Fruit fly (Drosophila melanogaster): ENCODE data around the gene Glt.

The Glt gene

dm6 chr2L:8715454-8715853 is 43.0 kb downstream of the Glt start:
- no peak for TF ChIP-seq N (GFP tag; optimal IDR thresholded peaks at IDR 0.05)
- TF ChIP-seq woc (GFP tag; optimal IDR thresholded peaks at IDR 0.05) = no peak
- no peak for TF ChIP-seq Mio (GFP tag; optimal IDR thresholded peaks at IDR 0.05)
- no peak for TF ChIP-seq pan (optimal IDR thresholded peaks at IDR 0.05)
- no peak for TF ChIP-seq Myc (optimal IDR thresholded peaks at IDR 0.05)
- no peak for TF ChIP-seq Vsx2 (GFP tag; optimal IDR thresholded peaks at IDR 0.05; ENCODE audit: partially characterized antibody)
- TF ChIP-seq fru (GFP tag; optimal IDR thresholded peaks at IDR 0.05) = no peak
- no peak for TF ChIP-seq GATAd (GFP tag; optimal IDR thresholded peaks at IDR 0.05)
- TF ChIP-seq CG32264 (GFP tag; optimal IDR thresholded peaks at IDR 0.05) = no peak
- no peak for TF ChIP-seq jim (GFP tag; optimal IDR thresholded peaks at IDR 0.05)
- TF ChIP-seq CrebA (GFP tag; optimal IDR thresholded peaks at IDR 0.05; ENCODE audit: borderline replicate concordance) = no peak
- TF ChIP-seq Rel (GFP tag; optimal IDR thresholded peaks at IDR 0.05) = no peak
- TF ChIP-seq Rel (tag; optimal IDR thresholded peaks at IDR 0.05) = no peak
- no peak for TF ChIP-seq br (GFP tag; optimal IDR thresholded peaks at IDR 0.05)
- TF ChIP-seq dsf (GFP tag; optimal IDR thresholded peaks at IDR 0.05; ENCODE audit: borderline replicate concordance) = no peak
- TF ChIP-seq sv (GFP tag; optimal IDR thresholded peaks at IDR 0.05) = no peak
- TF ChIP-seq OdsH (GFP tag; optimal IDR thresholded peaks at IDR 0.05) = no peak

DNA sequence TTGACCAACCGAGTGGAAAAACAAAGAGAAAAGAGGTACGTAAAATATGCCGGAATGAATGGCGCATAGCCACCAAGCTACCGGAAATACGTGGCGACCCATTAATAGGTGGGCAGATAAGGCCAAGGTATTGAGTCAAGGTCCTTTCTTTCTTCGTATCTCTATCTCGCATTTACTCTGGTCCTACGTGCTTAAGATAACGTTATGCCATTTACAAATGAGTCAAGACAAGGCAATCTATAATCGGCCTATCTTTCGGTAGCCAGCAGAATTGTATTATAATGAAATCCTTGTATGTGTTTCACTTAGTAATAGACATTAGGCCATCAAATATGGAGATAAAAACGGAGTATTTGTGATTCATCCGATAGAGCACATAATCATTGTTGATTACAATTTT is 43.9 kb downstream of the Glt start:
- no peak for TF ChIP-seq ey (GFP tag; optimal IDR thresholded peaks at IDR 0.05)
- TF ChIP-seq sv (GFP tag; optimal IDR thresholded peaks at IDR 0.05) = no peak
- TF ChIP-seq Jra (GFP tag; optimal IDR thresholded peaks at IDR 0.05) = no peak
- no peak for TF ChIP-seq sage (GFP tag; optimal IDR thresholded peaks at IDR 0.05)
- TF ChIP-seq h (GFP tag; optimal IDR thresholded peaks at IDR 0.05) = no peak
- TF ChIP-seq CrebA (GFP tag; optimal IDR thresholded peaks at IDR 0.05; ENCODE audit: borderline replicate concordance) = no peak
- no peak for TF ChIP-seq tai (GFP tag; optimal IDR thresholded peaks at IDR 0.05)
- no peak for TF ChIP-seq psq (GFP tag; optimal IDR thresholded peaks at IDR 0.05)
- no peak for TF ChIP-seq Hnf4 (GFP tag; optimal IDR thresholded peaks at IDR 0.05)
- TF ChIP-seq Dfd (GFP tag; optimal IDR thresholded peaks at IDR 0.05) = no peak
- TF ChIP-seq foxo (GFP tag; optimal IDR thresholded peaks at IDR 0.05) = no peak

DNA sequence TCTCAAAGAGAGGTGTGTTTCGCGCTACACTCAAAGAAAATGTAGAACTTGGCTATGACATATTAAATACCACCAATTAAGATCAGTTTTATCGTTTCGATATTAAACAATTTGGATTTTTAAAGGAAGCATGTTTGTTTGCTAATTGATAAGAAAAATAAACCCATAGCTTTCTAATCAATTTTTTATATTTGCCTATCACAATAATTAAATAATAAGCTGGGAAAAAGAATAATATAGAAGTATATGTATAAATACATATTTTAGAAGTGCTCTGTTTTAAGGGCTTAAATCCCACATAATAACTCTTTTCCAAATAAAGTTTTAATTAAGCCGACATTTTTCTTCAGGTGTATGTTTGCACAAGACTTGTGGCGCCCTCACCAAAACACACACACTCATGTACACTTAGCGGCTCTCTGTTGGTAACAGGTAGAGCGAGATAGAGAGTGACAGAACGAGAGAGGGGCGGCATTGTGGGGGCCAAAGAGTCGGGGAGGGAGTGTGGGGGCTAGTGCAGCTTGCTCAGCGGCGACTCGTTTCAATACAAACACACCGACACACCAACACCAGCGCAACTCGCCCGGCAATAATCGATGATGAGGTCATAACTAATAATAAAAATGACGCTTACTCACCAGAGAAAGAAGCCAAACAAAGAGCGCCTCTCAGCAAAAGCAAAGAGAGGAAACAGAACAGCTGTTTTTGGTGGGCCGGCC is 45.3 kb downstream of the Glt start:
- peak; percentile 93 for TF ChIP-seq Sp1 (GFP tag; optimal IDR thresholded peaks at IDR 0.05)
- TF ChIP-seq CrebA (GFP tag; optimal IDR thresholded peaks at IDR 0.05; ENCODE audit: borderline replicate concordance) = peak; percentile 61
- no peak for TF ChIP-seq GATAd (GFP tag; optimal IDR thresholded peaks at IDR 0.05)
- peak; percentile 0 for TF ChIP-seq tai (GFP tag; optimal IDR thresholded peaks at IDR 0.05)
- TF ChIP-seq ey (GFP tag; optimal IDR thresholded peaks at IDR 0.05) = peak; percentile 79
- no peak for TF ChIP-seq Dfd (GFP tag; optimal IDR thresholded peaks at IDR 0.05)
- peak; percentile 90 for TF ChIP-seq rgr (GFP tag; optimal IDR thresholded peaks at IDR 0.05)
- TF ChIP-seq sv (GFP tag; optimal IDR thresholded peaks at IDR 0.05) = peak; percentile 86
- TF ChIP-seq fru (GFP tag; optimal IDR thresholded peaks at IDR 0.05) = peak; percentile 88
- TF ChIP-seq Dif (GFP tag; optimal IDR thresholded peaks at IDR 0.05; ENCODE audit: partially characterized antibody) = peak; percentile 97
- TF ChIP-seq CG32264 (GFP tag; optimal IDR thresholded peaks at IDR 0.05) = no peak
- no peak for TF ChIP-seq Hr78 (GFP tag; optimal IDR thresholded peaks at IDR 0.05)
- TF ChIP-seq Hnf4 (GFP tag; optimal IDR thresholded peaks at IDR 0.05) = peak; percentile 81
- peak; percentile 68 for TF ChIP-seq brk (GFP tag; optimal IDR thresholded peaks at IDR 0.05)
- no peak for TF ChIP-seq pan (optimal IDR thresholded peaks at IDR 0.05)
- peak; percentile 71 for TF ChIP-seq sage (GFP tag; optimal IDR thresholded peaks at IDR 0.05)
- no peak for TF ChIP-seq usp (GFP tag; optimal IDR thresholded peaks at IDR 0.05)
- TF ChIP-seq HLH106 (tag; optimal IDR thresholded peaks at IDR 0.05) = peak; percentile 90
- TF ChIP-seq Vsx2 (GFP tag; optimal IDR thresholded peaks at IDR 0.05; ENCODE audit: partially characterized antibody) = peak; percentile 78
- TF ChIP-seq Hr83 (GFP tag; optimal IDR thresholded peaks at IDR 0.05; ENCODE audit: poor library complexity, severe bottlenecking) = peak; percentile 95
- no peak for TF ChIP-seq Abd-B (GFP tag; optimal IDR thresholded peaks at IDR 0.05)
- TF ChIP-seq Rel (GFP tag; optimal IDR thresholded peaks at IDR 0.05) = no peak
- peak; percentile 35 for TF ChIP-seq Rel (tag; optimal IDR thresholded peaks at IDR 0.05)
- peak; percentile 74 to 93 for TF ChIP-seq dl (GFP tag; optimal IDR thresholded peaks at IDR 0.05; ENCODE audit: insufficient read depth in 1 of 2, partially characterized antibody in 2 of 2)
- peak; percentile 79 for TF ChIP-seq br (GFP tag; optimal IDR thresholded peaks at IDR 0.05)
- TF ChIP-seq dsf (GFP tag; optimal IDR thresholded peaks at IDR 0.05; ENCODE audit: borderline replicate concordance) = peak; percentile 17
- peak in 1 of 2 experiments; percentile 92 for TF ChIP-seq foxo (GFP tag; optimal IDR thresholded peaks at IDR 0.05)
- TF ChIP-seq h (GFP tag; optimal IDR thresholded peaks at IDR 0.05) = peak; percentile 88
- peak; percentile 40 for TF ChIP-seq woc (GFP tag; optimal IDR thresholded peaks at IDR 0.05)
- peak; percentile 88 for TF ChIP-seq psq (GFP tag; optimal IDR thresholded peaks at IDR 0.05)
- peak; percentile 95 for TF ChIP-seq Jra (GFP tag; optimal IDR thresholded peaks at IDR 0.05)
- no peak for TF ChIP-seq Mio (GFP tag; optimal IDR thresholded peaks at IDR 0.05)
- TF ChIP-seq dmrt93B (GFP tag; optimal IDR thresholded peaks at IDR 0.05) = peak; percentile 79
- TF ChIP-seq CG9705 (GFP tag; optimal IDR thresholded peaks at IDR 0.05) = peak; percentile 59
- peak; percentile 92 for TF ChIP-seq OdsH (GFP tag; optimal IDR thresholded peaks at IDR 0.05)

Measured in whole organism, wandering third instar larva.